Worm (Caenorhabditis elegans) whole organism, L4 larva: ENCODE data around the gene try-5.

Experiments used
- F26F4.8 ChIP-seq: fragments of 200-800 bp; sonication (Bioruptor generic); conservative IDR thresholded peaks from 2 replicates; pipeline ENCODE4 v1.3.6; 2022; ENCODE audit warnings: missing genetic modification characterization, missing compliant biosample characterization
- F37D6.2 ChIP-seq: sonication (generic microtip); optimal IDR thresholded peaks from 2 replicates; lab custom pipeline; 2016; ENCODE audit warnings: mild to moderate bottlenecking, missing genetic modification characterization, missing compliant biosample characterization
- F49E8.2 ChIP-seq: sonication (generic microtip); optimal IDR thresholded peaks from 2 replicates; lab custom pipeline; 2016; ENCODE audit warnings: missing compliant biosample characterization, mild to moderate bottlenecking, missing genetic modification characterization, borderline replicate concordance
- T26A8.4 ChIP-seq: fragments of 200-800 bp; sonication (Bioruptor generic); IDR thresholded peaks from 2 replicates; pipeline ENCODE4 v1.3.6; 2022; ENCODE audit warnings: missing genetic modification characterization, missing compliant biosample characterization
- Y105C5A.15 ChIP-seq: fragments of 200-800 bp; sonication (Bioruptor generic); IDR thresholded peaks from 2 replicates; pipeline ENCODE4 v1.3.6; 2022; ENCODE audit warnings: missing genetic modification characterization, missing compliant biosample characterization
- Y48G9A.11 ChIP-seq: fragments of 200-800 bp; sonication (Bioruptor generic); IDR thresholded peaks from 2 replicates; pipeline ENCODE4 v1.3.6; 2022; ENCODE audit warnings: missing genetic modification reagents, missing genetic modification characterization, missing compliant biosample characterization
- Y75B8A.6 ChIP-seq: fragments of 200-800 bp; sonication (Bioruptor generic); IDR thresholded peaks from 2 replicates; pipeline ENCODE4 v1.3.6; 2022; ENCODE audit warnings: missing genetic modification reagents, missing genetic modification characterization, missing compliant biosample characterization
- ZK337.2 ChIP-seq: fragments of 200-800 bp; sonication (Bioruptor generic); IDR thresholded peaks from 2 replicates; pipeline ENCODE4 v1.3.6; 2022; ENCODE audit warnings: missing genetic modification reagents, missing genetic modification characterization, missing compliant biosample characterization
- aha-1 ChIP-seq: fragments of 150-350 bp; peaks from one replicate; lab custom pipeline; 2014; ENCODE audit warnings: missing biosample characterization, missing genetic modification characterization
- aly-2 ChIP-seq: sonication (generic microtip); optimal IDR thresholded peaks from 2 replicates; lab custom pipeline; 2018; ENCODE audit warnings: missing biosample characterization, missing genetic modification characterization
- arid-1 ChIP-seq: fragments of 200-800 bp; sonication (Bioruptor generic); conservative IDR thresholded peaks from 2 replicates; pipeline ENCODE4 v1.3.6; 2022; ENCODE audit warnings: missing genetic modification reagents, missing genetic modification characterization, missing compliant biosample characterization
- ceh-20 ChIP-seq: fragments of 200-800 bp; sonication (Bioruptor generic); IDR thresholded peaks from 2 replicates; pipeline ENCODE4 v1.3.6; 2022; ENCODE audit warnings: missing genetic modification reagents, missing genetic modification characterization, missing compliant biosample characterization
- ces-1 ChIP-seq: fragments of 150-350 bp; sonication (generic microtip); optimal IDR thresholded peaks from 4 replicates; lab custom pipeline; 2014; ENCODE audit warnings: missing biosample characterization, missing genetic modification reagents, missing genetic modification characterization
- cey-2 ChIP-seq: sonication (generic microtip); optimal IDR thresholded peaks from 3 replicates; lab custom pipeline; 2017; ENCODE audit warnings: missing genetic modification characterization, mild to moderate bottlenecking, missing compliant biosample characterization, antibody characterized with exemption, borderline replicate concordance; ENCODE audit not compliant: insufficient read depth
- daf-19 ChIP-seq: fragments of 200-800 bp; sonication (Bioruptor generic); conservative IDR thresholded peaks from 2 replicates; pipeline ENCODE4 v1.3.6; 2022; ENCODE audit warnings: missing genetic modification characterization, missing compliant biosample characterization
- daf-8 ChIP-seq: fragments of 200-800 bp; sonication (Bioruptor generic); IDR thresholded peaks from 2 replicates; pipeline ENCODE4 v1.3.6; 2022; ENCODE audit warnings: missing genetic modification characterization, missing compliant biosample characterization
- dve-1 ChIP-seq: sonication (generic microtip); optimal IDR thresholded peaks from 2 replicates; lab custom pipeline; 2017; ENCODE audit warnings: antibody characterized with exemption, mild to moderate bottlenecking, missing genetic modification characterization, missing compliant biosample characterization; ENCODE audit not compliant: insufficient read depth
- egl-27 ChIP-seq: sonication (generic microtip); optimal IDR thresholded peaks from 3 replicates; lab custom pipeline; 2017; ENCODE audit warnings: missing biosample characterization, missing genetic modification reagents, missing genetic modification characterization
- egl-43 ChIP-seq: fragments of 200-800 bp; sonication (Bioruptor generic); IDR thresholded peaks from 2 replicates; pipeline ENCODE4 v1.3.6; 2022; ENCODE audit warnings: missing genetic modification reagents, missing genetic modification characterization, missing compliant biosample characterization
- fkh-10 ChIP-seq: fragments of 150-350 bp; optimal IDR thresholded peaks from 2 replicates; lab custom pipeline; 2014; ENCODE audit warnings: missing biosample characterization, missing genetic modification reagents, missing genetic modification characterization
- hif-1 ChIP-seq, 2 experiments: sonication (generic microtip); optimal IDR thresholded peaks; 2 replicates each; lab custom pipeline; 2016 to 2017; ENCODE audit warnings: missing compliant biosample characterization in 2 of 2, missing genetic modification characterization in 2 of 2, missing genetic modification reagents in 2 of 2, missing genotype in 2 of 2, mild to moderate bottlenecking in 1 of 2
- hmg-1.1 ChIP-seq: fragments of 200-800 bp; sonication (Bioruptor generic); IDR thresholded peaks from 2 replicates; pipeline ENCODE4 v1.3.6; 2022; ENCODE audit warnings: missing genetic modification reagents, missing genetic modification characterization, missing compliant biosample characterization
- jun-1 ChIP-seq: fragments of 150-350 bp; optimal IDR thresholded peaks from 2 replicates; lab custom pipeline; 2014; ENCODE audit warnings: missing biosample characterization, missing genetic modification reagents, missing genetic modification characterization
- lim-7 ChIP-seq: fragments of 200-800 bp; sonication (Bioruptor generic); IDR thresholded peaks from 2 replicates; pipeline ENCODE4 v1.3.6; 2022; ENCODE audit warnings: missing genetic modification characterization, missing compliant biosample characterization
- lin-13 ChIP-seq: fragments of 150-350 bp; optimal IDR thresholded peaks from 2 replicates; lab custom pipeline; 2014; ENCODE audit warnings: missing biosample characterization, missing genetic modification reagents, missing genetic modification characterization
- lin-38 ChIP-seq: fragments of 200-800 bp; sonication (Bioruptor generic); IDR thresholded peaks from 2 replicates; pipeline ENCODE4 v1.3.6; 2022; ENCODE audit warnings: missing genetic modification reagents, missing genetic modification characterization, missing compliant biosample characterization
- lin-39 ChIP-seq: fragments of 150-350 bp; optimal IDR thresholded peaks from 2 replicates; lab custom pipeline; 2014; ENCODE audit warnings: missing biosample characterization, missing genetic modification reagents, missing genetic modification characterization
- lsy-2 ChIP-seq, 2 experiments: fragments of 150-350 bp in 1 of 2; sonication (generic microtip) in 1 of 2; optimal IDR thresholded peaks; 2 replicates each; lab custom pipeline; 2014 to 2017; ENCODE audit warnings: missing biosample characterization in 2 of 2, missing genetic modification characterization in 2 of 2
- mdl-1 ChIP-seq, 2 experiments: fragments of 150-350 bp in 1 of 2; sonication (generic microtip) in 1 of 2; optimal IDR thresholded peaks; 2 replicates each; lab custom pipeline; 2014 to 2017; ENCODE audit warnings: missing biosample characterization in 2 of 2, missing genetic modification characterization in 2 of 2
- mes-2 ChIP-seq: sonication (generic microtip); optimal IDR thresholded peaks from 2 replicates; lab custom pipeline; 2016; ENCODE audit warnings: missing genotype, mild to moderate bottlenecking, missing genetic modification characterization, missing compliant biosample characterization; ENCODE audit not compliant: poor library complexity, severe bottlenecking
- mxl-3 ChIP-seq: fragments of 200-800 bp; sonication (Bioruptor generic); optimal IDR thresholded peaks from 2 replicates; lab custom pipeline; 2018; ENCODE audit warnings: mild to moderate bottlenecking, missing genetic modification characterization, missing compliant biosample characterization
- nhr-102 ChIP-seq: sonication (generic microtip); optimal IDR thresholded peaks from 2 replicates; lab custom pipeline; 2016; ENCODE audit warnings: mild to moderate bottlenecking, missing genetic modification characterization, moderate library complexity, missing compliant biosample characterization
- nhr-111 ChIP-seq: fragments of 200-800 bp; sonication (Bioruptor generic); optimal IDR thresholded peaks from 2 replicates; lab custom pipeline; 2018; ENCODE audit warnings: mild to moderate bottlenecking, missing genetic modification characterization, missing compliant biosample characterization
- nhr-237 ChIP-seq: sonication (generic microtip); optimal IDR thresholded peaks from 2 replicates; lab custom pipeline; 2017; ENCODE audit warnings: missing biosample characterization, missing genetic modification characterization
- nhr-28 ChIP-seq: fragments of 150-350 bp; optimal IDR thresholded peaks from 2 replicates; lab custom pipeline; 2014; ENCODE audit warnings: missing biosample characterization, missing genetic modification characterization
- nhr-41 ChIP-seq: fragments of 200-800 bp; sonication (Bioruptor generic); IDR thresholded peaks from 2 replicates; pipeline ENCODE4 v1.3.6; 2022; ENCODE audit warnings: missing genetic modification reagents, missing genetic modification characterization, missing compliant biosample characterization
- nhr-48 ChIP-seq: sonication (generic microtip); optimal IDR thresholded peaks from 2 replicates; lab custom pipeline; 2016; ENCODE audit warnings: mild to moderate bottlenecking, missing genetic modification characterization, missing compliant biosample characterization
- nhr-76 ChIP-seq: fragments of 150-350 bp; optimal IDR thresholded peaks from 2 replicates; lab custom pipeline; 2014; ENCODE audit warnings: missing biosample characterization, missing genetic modification characterization
- nhr-77 ChIP-seq: fragments of 150-350 bp; optimal IDR thresholded peaks from 2 replicates; lab custom pipeline; 2014; ENCODE audit warnings: missing biosample characterization, missing genetic modification characterization
- php-3 ChIP-seq: fragments of 200-800 bp; sonication (Bioruptor generic); IDR thresholded peaks from 2 replicates; pipeline ENCODE4 v1.3.6; 2022; ENCODE audit warnings: missing genetic modification reagents, missing genetic modification characterization, missing compliant biosample characterization
- pqm-1 ChIP-seq: sonication (generic microtip); optimal IDR thresholded peaks from 2 replicates; lab custom pipeline; 2017; ENCODE audit warnings: missing biosample characterization, missing genetic modification characterization
- sdz-12 ChIP-seq: fragments of 200-800 bp; sonication (Bioruptor generic); optimal IDR thresholded peaks from 2 replicates; lab custom pipeline; 2018; ENCODE audit warnings: mild to moderate bottlenecking, missing genetic modification characterization, missing compliant biosample characterization
- set-16 ChIP-seq: fragments of 200-800 bp; sonication (Bioruptor generic); IDR thresholded peaks from 2 replicates; pipeline ENCODE4 v1.3.6; 2022; ENCODE audit warnings: missing genetic modification reagents, missing genetic modification characterization, missing compliant biosample characterization
- snpc-1.2 ChIP-seq: fragments of 200-800 bp; sonication (Bioruptor generic); IDR thresholded peaks from 2 replicates; pipeline ENCODE4 v1.3.6; 2022; ENCODE audit warnings: missing genetic modification reagents, missing genetic modification characterization, missing compliant biosample characterization
- snpc-4 ChIP-seq: fragments of 150-350 bp; optimal IDR thresholded peaks from 2 replicates; lab custom pipeline; 2014; ENCODE audit warnings: missing biosample characterization, missing genetic modification characterization
- spr-1 ChIP-seq: sonication (generic microtip); optimal IDR thresholded peaks from 2 replicates; lab custom pipeline; 2016; ENCODE audit warnings: mild to moderate bottlenecking, missing genetic modification characterization, missing compliant biosample characterization
- spr-3 ChIP-seq: fragments of 200-800 bp; sonication (Bioruptor generic); optimal IDR thresholded peaks from 2 replicates; lab custom pipeline; 2018; ENCODE audit warnings: mild to moderate bottlenecking, missing genetic modification characterization, missing compliant biosample characterization
- unc-62 ChIP-seq, 3 experiments: fragments of 150-350 bp in 1 of 3; sonication (generic microtip); optimal IDR thresholded peaks in 2 of 3; peaks in 1 of 3; 1 replicate in 1 of 3; 2 replicates in 2 of 3; lab custom pipeline; 2014 to 2017; ENCODE audit warnings: missing biosample characterization in 3 of 3, missing genetic modification characterization in 3 of 3, missing genetic modification reagents in 3 of 3, missing genotype in 1 of 3
- zfp-2 ChIP-seq: sonication (generic microtip); optimal IDR thresholded peaks from 2 replicates; lab custom pipeline; 2016; ENCODE audit warnings: mild to moderate bottlenecking, missing genetic modification characterization, missing compliant biosample characterization
- ztf-11 ChIP-seq: fragments of 150-350 bp; optimal IDR thresholded peaks from 2 replicates; lab custom pipeline; 2014; ENCODE audit warnings: missing biosample characterization, missing genetic modification characterization

The try-5 gene

ce11 chrV:9318046-9318445 lies 28.8 kb upstream of the try-5 start, which contains the start of gene kvs-3 (continued):
- TF ChIP-seq pqm-1 (tag; lab: Kevin White, UChicago), result no peak
- TF ChIP-seq F49E8.2 (tag; lab: Kevin White, UChicago), result peak; percentile 20
- peak; percentile 96 for TF ChIP-seq daf-19
- no peak for TF ChIP-seq ztf-11 (tag; lab: Kevin White, UChicago)
- TF ChIP-seq nhr-48, result peak; percentile 55
- no peak for TF ChIP-seq nhr-76 (tag; lab: Kevin White, UChicago)
- peak; percentile 98; the same call in 1 of the 2 replicates for TF ChIP-seq lim-7 (GFP tag; lab: Robert Waterston, UW)
- peak in 1 of 2 experiments; percentile 84 for TF ChIP-seq unc-62 (GFP tag; optimal IDR thresholded peaks at IDR 0.05 in 1 of 2; lab: Kevin White, UChicago)
- TF ChIP-seq unc-62 (tag; optimal IDR thresholded peaks at IDR 0.05; lab: Kevin White, UChicago), result no peak
- peak; percentile 86 for TF ChIP-seq Y48G9A.11 (GFP tag; lab: Robert Waterston, UW)
- peak; percentile 39 for TF ChIP-seq nhr-28 (tag; lab: Kevin White, UChicago)
- peak; percentile 43 for TF ChIP-seq F37D6.2 (tag; lab: Kevin White, UChicago)
- no peak for TF ChIP-seq nhr-77
- peak; percentile 11 for TF ChIP-seq lin-13 (GFP tag; lab: Kevin White, UChicago)
- peak; percentile 92 for TF ChIP-seq php-3 (GFP tag; lab: Robert Waterston, UW)
- peak; percentile 97 for TF ChIP-seq aha-1 (tag; lab: Kevin White, UChicago)
- TF ChIP-seq nhr-41, result peak; percentile 97
- TF ChIP-seq hif-1 (tag; optimal IDR thresholded peaks at IDR 0.05; lab: Kevin White, UChicago), result peak in 1 of 2 experiments; percentile 62
- TF ChIP-seq jun-1 (tag; lab: Kevin White, UChicago), result no peak
- TF ChIP-seq Y75B8A.6 (GFP tag; lab: Robert Waterston, UW), result peak; percentile 74; the same call in 1 of the 2 replicates
- peak; percentile 85 for TF ChIP-seq nhr-111 (GFP tag; lab: Kevin White, UChicago)
- TF ChIP-seq Y105C5A.15 (GFP tag; lab: Robert Waterston, UW), result peak; percentile 98
- TF ChIP-seq mes-2, result no peak
- peak; percentile 89 for TF ChIP-seq spr-3 (GFP tag; lab: Kevin White, UChicago)
- TF ChIP-seq F26F4.8 (GFP tag; lab: Robert Waterston, UW), result peak; percentile 98
- TF ChIP-seq mdl-1 (tag; optimal IDR thresholded peaks at IDR 0.05; lab: Kevin White, UChicago), result no peak
- no peak; the same call in 1 of the 2 replicates for TF ChIP-seq T26A8.4 (GFP tag; lab: Robert Waterston, UW)
- TF ChIP-seq lin-39 (tag; lab: Kevin White, UChicago), result no peak
- no peak; the same call in none of the 2 replicates for TF ChIP-seq lin-38 (GFP tag; lab: Robert Waterston, UW)
- TF ChIP-seq mxl-3, result no peak
- no peak for TF ChIP-seq ces-1 (GFP tag; lab: Kevin White, UChicago)
- TF ChIP-seq snpc-4, result no peak
- peak; percentile 30 for TF ChIP-seq zfp-2
- TF ChIP-seq ZK337.2 (GFP tag; lab: Robert Waterston, UW), result peak; percentile 82
- TF ChIP-seq lsy-2 (tag; optimal IDR thresholded peaks at IDR 0.05; lab: Kevin White, UChicago), result peak in 1 of 2 experiments; percentile 48
- TF ChIP-seq cey-2 (tag; lab: Kevin White, UChicago), result no peak
- no peak for TF ChIP-seq egl-27 (tag; lab: Kevin White, UChicago)
- peak; percentile 80 for TF ChIP-seq ceh-20 (GFP tag; lab: Robert Waterston, UW)
- TF ChIP-seq sdz-12 (GFP tag; lab: Kevin White, UChicago), result peak; percentile 44
- no peak for TF ChIP-seq nhr-237 (tag; lab: Kevin White, UChicago)
- no peak for TF ChIP-seq fkh-10 (GFP tag; lab: Kevin White, UChicago)
- TF ChIP-seq nhr-102, result no peak
- TF ChIP-seq dve-1 (tag; lab: Kevin White, UChicago), result no peak
- no peak for TF ChIP-seq egl-43 (GFP tag; lab: Robert Waterston, UW)
- no peak for TF ChIP-seq set-16 (GFP tag; lab: Robert Waterston, UW)
- no peak for TF ChIP-seq aly-2 (tag; lab: Kevin White, UChicago)
- TF ChIP-seq daf-8 (GFP tag; lab: Robert Waterston, UW), result 0 out of 2 replicates have a peak, but pooled peaks have one; percentile 76
- TF ChIP-seq hmg-1.1 (GFP tag; lab: Robert Waterston, UW), result peak; percentile 91
- TF ChIP-seq snpc-1.2 (GFP tag; lab: Robert Waterston, UW), result no peak
- peak; percentile 74 for TF ChIP-seq spr-1
- TF ChIP-seq arid-1 (GFP tag; lab: Robert Waterston, UW), result peak; percentile 93; the same call in 1 of the 2 replicates
